Worm (Caenorhabditis elegans): ENCODE results near the gene glb-21.
"Not testable (repeated sequence)": the region's sequence is repeated elsewhere in the genome, so short reads cannot be mapped to it uniquely, and the experiment has no call there.

Gene glb-21

DNA sequence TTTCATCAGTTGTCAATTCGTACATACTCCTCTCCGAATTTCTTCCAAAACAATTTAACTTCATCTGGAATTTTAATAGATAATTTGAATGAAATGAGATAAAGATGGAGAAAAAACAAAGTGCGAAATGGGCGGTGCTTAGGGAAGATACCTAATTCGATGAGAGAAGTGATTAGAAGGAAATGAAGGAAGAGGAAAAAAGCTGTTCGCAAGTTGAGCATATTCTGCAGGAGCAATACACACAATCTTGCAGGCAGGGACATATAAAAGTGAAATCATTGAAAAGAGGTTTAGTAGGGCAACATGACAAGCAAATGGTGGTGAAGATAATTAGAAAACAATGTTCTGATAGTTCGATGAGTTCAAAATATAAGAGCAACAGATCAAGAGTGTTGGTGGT lies at the start of gene glb-21:
Gene glb-21 (minus strand): TSS at position 66 of the 400 bp plus-strand sequence.
- TF ChIP-seq gei-17 (GFP tag; optimal IDR thresholded peaks at IDR 0.05), result no peak
- TF ChIP-seq snpc-4 (GFP tag; optimal IDR thresholded peaks at IDR 0.05), result no peak
- TF ChIP-seq snpc-4 (tag; optimal IDR thresholded peaks at IDR 0.05), result no peak
- TF ChIP-seq Y56A3A.18 (GFP tag; IDR thresholded peaks at IDR 0.05), result no peak
- TF ChIP-seq F10E7.11 (tag; optimal IDR thresholded peaks at IDR 0.05), result no peak
- no peak for TF ChIP-seq lag-1 (GFP tag; IDR thresholded peaks at IDR 0.05)
- no peak for TF ChIP-seq nfya-2 (GFP tag; IDR thresholded peaks at IDR 0.05)
- TF ChIP-seq Y79H2A.3 (GFP tag; conservative IDR thresholded peaks at IDR 0.05), result no peak

DNA sequence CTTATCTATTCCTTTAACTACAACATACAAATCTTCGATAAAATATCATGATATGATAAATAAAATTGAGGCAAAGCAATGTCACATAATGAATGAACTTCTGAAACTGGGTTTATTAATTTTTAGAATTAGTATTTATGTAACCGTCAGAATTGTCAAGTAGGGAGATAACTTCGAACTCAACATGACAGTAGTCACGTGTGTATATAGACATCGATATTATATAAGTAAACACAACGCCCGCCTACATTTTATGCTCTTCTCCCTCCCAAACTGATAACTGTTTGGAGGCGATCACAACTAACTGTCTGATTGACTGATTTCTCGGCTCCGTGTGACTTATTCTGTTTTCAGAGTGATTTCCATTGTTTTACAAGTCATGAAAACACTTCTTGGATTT lies 49.8 kb upstream of the glb-21 start, which contains the start of gene ugt-54:
Gene ugt-54 (plus strand): TSS at position 355 of the 400 bp plus-strand sequence.
- TF ChIP-seq ztf-25 (GFP tag; IDR thresholded peaks at IDR 0.05), result no peak
- no peak for TF ChIP-seq attf-5 (GFP tag; optimal IDR thresholded peaks at IDR 0.05)
- TF ChIP-seq nhr-90 (tag; optimal IDR thresholded peaks at IDR 0.05), result no peak
- peak; percentile 10 for TF ChIP-seq tbp1 (GFP tag; optimal IDR thresholded peaks at IDR 0.05)
- TF ChIP-seq tlf-1 (GFP tag; optimal IDR thresholded peaks at IDR 0.05), result peak; percentile 12
- peak; percentile 81 for TF ChIP-seq nhr-80 (tag; optimal IDR thresholded peaks at IDR 0.05)
- no peak for TF ChIP-seq ztf-3 (GFP tag; optimal IDR thresholded peaks at IDR 0.05)
- TF ChIP-seq lin-54 (GFP tag; optimal IDR thresholded peaks at IDR 0.05), result no peak

DNA sequence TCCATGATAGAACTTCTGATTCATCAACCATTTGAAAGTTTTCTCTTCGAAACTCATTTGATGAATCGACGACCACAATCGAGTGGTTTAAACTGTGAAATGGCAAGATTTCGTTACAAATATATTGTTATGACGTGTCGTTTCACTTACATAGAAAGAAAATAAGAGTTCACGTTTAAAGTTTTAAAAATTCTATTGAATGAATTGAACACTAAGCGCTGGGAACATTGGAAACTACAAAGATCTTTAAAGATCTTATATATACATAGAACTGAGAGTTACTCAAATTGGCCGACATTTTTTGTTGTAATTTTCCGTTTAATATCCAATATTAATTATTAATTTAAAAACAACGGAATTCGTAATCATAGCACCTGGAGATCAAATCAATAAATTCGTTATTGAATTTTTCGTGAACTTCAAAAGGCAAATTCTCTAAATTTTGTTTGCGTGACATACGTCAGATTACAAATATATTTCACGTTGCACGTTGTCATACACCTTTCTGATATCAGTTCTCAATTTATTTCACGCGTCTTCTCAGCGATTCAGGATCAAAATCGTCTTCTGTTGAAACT lies 46.1 kb upstream of the glb-21 start, which contains the start of the genes T25B9.4 and T25B9.6:
Gene T25B9.4 (minus strand): TSS at position 101 of the 578 bp plus-strand sequence.
Gene T25B9.6 (plus strand): TSS at position 528 of the 578 bp plus-strand sequence.
- TF ChIP-seq madf-6 (GFP tag; IDR thresholded peaks at IDR 0.05), result no peak
- TF ChIP-seq die-1 (tag; optimal IDR thresholded peaks at IDR 0.05), result no peak
- TF ChIP-seq nhr-90 (tag; optimal IDR thresholded peaks at IDR 0.05), result no peak
- TF ChIP-seq pbrm-1 (GFP tag; IDR thresholded peaks at IDR 0.05), result no peak
- no peak for TF ChIP-seq F33H1.4 (GFP tag; IDR thresholded peaks at IDR 0.05)
- TF ChIP-seq madf-10 (tag; optimal IDR thresholded peaks at IDR 0.05), result no peak
- TF ChIP-seq sea-2 (GFP tag; IDR thresholded peaks at IDR 0.05), result no peak
- TF ChIP-seq F52B5.7 (tag; optimal IDR thresholded peaks at IDR 0.05), result no peak
- TF ChIP-seq athp-1 (tag; optimal IDR thresholded peaks at IDR 0.05), result no peak
- TF ChIP-seq ceh-100 (GFP tag; IDR thresholded peaks at IDR 0.05), result no peak
- no peak for TF ChIP-seq zim-3 (tag; optimal IDR thresholded peaks at IDR 0.05)

DNA sequence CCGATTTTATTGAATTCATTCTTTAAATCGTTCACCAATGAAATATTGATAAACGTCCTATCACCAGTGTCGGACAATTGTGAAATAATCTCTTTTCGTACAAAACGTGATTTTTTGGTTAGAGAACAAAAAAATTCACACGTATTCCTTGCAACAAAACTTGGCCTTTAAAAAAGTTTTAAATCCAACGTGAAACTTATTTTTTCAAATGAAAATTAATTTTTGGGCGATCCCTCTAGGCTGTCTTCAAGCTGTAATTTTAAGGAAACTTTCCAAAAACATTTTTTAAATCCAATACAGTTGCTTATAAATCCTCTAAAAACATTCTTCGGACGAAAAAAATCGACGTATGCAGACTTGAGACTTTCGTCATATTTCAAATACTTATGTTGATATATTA lies 43.1 kb upstream of the glb-21 start, which contains the start of gene T25B9.5:
Gene T25B9.5 (minus strand): TSS at position 101 of the 400 bp plus-strand sequence.
- TF ChIP-seq unc-62 (GFP tag; optimal IDR thresholded peaks at IDR 0.05), result no peak
- no peak for TF ChIP-seq F33H1.4 (GFP tag; IDR thresholded peaks at IDR 0.05)
- TF ChIP-seq hmg-1.2 (GFP tag; IDR thresholded peaks at IDR 0.05), result no peak
- TF ChIP-seq sdz-38 (tag; optimal IDR thresholded peaks at IDR 0.05), result no peak
- no peak for TF ChIP-seq Y67H2A.10 (GFP tag; conservative IDR thresholded peaks at IDR 0.05)

DNA sequence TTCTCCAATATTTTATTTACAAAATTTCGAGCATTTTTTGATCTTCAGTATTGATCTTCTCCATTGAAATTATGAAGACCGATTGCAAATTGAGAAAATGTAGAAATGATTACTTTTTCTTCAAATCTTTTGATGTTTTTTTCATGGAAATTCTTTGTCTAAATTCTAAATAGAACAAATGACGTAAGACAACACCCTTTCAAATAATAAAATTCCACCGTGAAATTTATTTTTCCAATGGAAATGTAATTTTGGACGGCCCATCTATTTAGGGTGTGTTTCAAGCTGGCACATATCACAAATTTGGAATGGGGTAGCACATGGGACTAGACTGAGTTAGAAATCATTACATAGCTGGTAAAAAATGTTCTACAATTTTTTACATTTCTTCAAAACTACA lies 40.1 kb upstream of the glb-21 start, which contains the start of gene T25B9.2:
Gene T25B9.2 (minus strand): TSS at position 101 of the 400 bp plus-strand sequence.
- TF ChIP-seq Y95B8A.8 (GFP tag; IDR thresholded peaks at IDR 0.05); chd-7 (tag; optimal IDR thresholded peaks at IDR 0.05); madf-6 (GFP tag; IDR thresholded peaks at IDR 0.05): not testable (repeated sequence)

All from whole organism, young adult.